Fruit fly (Drosophila melanogaster) whole organism, prepupa: ENCODE data around the gene CG12502.

ENCODE experiments used
- CG10631 ChIP-seq: fragments of 200-800 bp; sonication (Bioruptor generic); optimal IDR thresholded peaks from 2 replicates; lab custom pipeline; 2016; ENCODE audit warnings: missing biosample characterization, missing genetic modification characterization
- CG10669 ChIP-seq: fragments of 200-800 bp; sonication (Bioruptor generic); optimal IDR thresholded peaks from 3 replicates; lab custom pipeline; 2018; ENCODE audit warnings: missing biosample characterization, mild to moderate bottlenecking, missing genetic modification characterization, moderate library complexity
- CG11902 ChIP-seq: fragments of 200-800 bp; sonication (Bioruptor generic); optimal IDR thresholded peaks from 3 replicates; lab custom pipeline; 2016; ENCODE audit warnings: missing biosample characterization, missing genetic modification characterization
- CG15336 ChIP-seq: fragments of 200-800 bp; sonication (Bioruptor generic); IDR thresholded peaks from 2 replicates; pipeline ENCODE4 v1.3.6; 2022; ENCODE audit warnings: missing biosample characterization, missing genetic modification characterization
- CG1621 ChIP-seq: fragments of 200-800 bp; sonication (Bioruptor generic); optimal IDR thresholded peaks from 3 replicates; lab custom pipeline; 2018; ENCODE audit warnings: missing biosample characterization, mild to moderate bottlenecking, missing genetic modification characterization
- CG3032 ChIP-seq: fragments of 200-800 bp; optimal IDR thresholded peaks from 2 replicates; lab custom pipeline; 2019; ENCODE audit warnings: missing biosample characterization, mild to moderate bottlenecking, missing genetic modification characterization, moderate library complexity
- CG31627 ChIP-seq: fragments of 200-800 bp; sonication (Bioruptor generic); optimal IDR thresholded peaks from 3 replicates; lab custom pipeline; 2016; ENCODE audit warnings: missing biosample characterization, missing genetic modification characterization
- CG32006 ChIP-seq: fragments of 200-800 bp; sonication (Bioruptor generic); optimal IDR thresholded peaks from 3 replicates; lab custom pipeline; 2017; ENCODE audit warnings: missing biosample characterization, mild to moderate bottlenecking, missing genetic modification characterization
- CG34406 ChIP-seq: fragments of 200-800 bp; sonication (Bioruptor generic); optimal IDR thresholded peaks from 3 replicates; lab custom pipeline; 2016; ENCODE audit warnings: missing biosample characterization, missing genetic modification characterization
- CG4318 ChIP-seq: fragments of 200-800 bp; sonication (Bioruptor generic); optimal IDR thresholded peaks from 3 replicates; lab custom pipeline; 2017; ENCODE audit warnings: missing biosample characterization, mild to moderate bottlenecking, missing genetic modification characterization
- CG6163 ChIP-seq: fragments of 200-800 bp; sonication (Bioruptor generic); IDR thresholded peaks from 3 replicates; pipeline ENCODE4 v1.3.6; 2022; ENCODE audit warnings: missing biosample characterization, missing genetic modification characterization
- CG6276 ChIP-seq: fragments of 200-800 bp; sonication (Bioruptor generic); optimal IDR thresholded peaks from 2 replicates; lab custom pipeline; 2017; ENCODE audit warnings: missing biosample characterization, mild to moderate bottlenecking, missing genetic modification characterization
- CG6792 ChIP-seq: fragments of 200-800 bp; sonication (Bioruptor generic); optimal IDR thresholded peaks from 3 replicates; lab custom pipeline; 2016; ENCODE audit warnings: missing biosample characterization, missing genetic modification characterization
- CG8119 ChIP-seq: fragments of 200-800 bp; sonication (Bioruptor generic); IDR thresholded peaks from 3 replicates; pipeline ENCODE4 v1.3.6; 2022; ENCODE audit warnings: missing biosample characterization, missing genetic modification characterization
- CG8319 ChIP-seq: fragments of 200-800 bp; sonication (Bioruptor generic); optimal IDR thresholded peaks from 3 replicates; lab custom pipeline; 2016; ENCODE audit warnings: missing biosample characterization, missing genetic modification characterization
- CG9139 ChIP-seq: fragments of 200-800 bp; sonication (Bioruptor generic); optimal IDR thresholded peaks from 3 replicates; lab custom pipeline; 2017; ENCODE audit warnings: missing biosample characterization, mild to moderate bottlenecking, missing genetic modification characterization
- Eip75B ChIP-seq: fragments of 200-800 bp; sonication (Bioruptor generic); optimal IDR thresholded peaks from 3 replicates; lab custom pipeline; 2016; ENCODE audit warnings: missing biosample characterization, missing genetic modification characterization
- Eip78C ChIP-seq: fragments of 200-800 bp; sonication (Bioruptor generic); peaks from one replicate; lab custom pipeline; 2016; ENCODE audit warnings: missing biosample characterization, missing genetic modification characterization
- Eip93F ChIP-seq: fragments of 200-800 bp; sonication (Bioruptor generic); optimal IDR thresholded peaks from 2 replicates; lab custom pipeline; 2016; ENCODE audit warnings: missing biosample characterization, mild to moderate bottlenecking, missing genetic modification characterization
- Ets96B ChIP-seq: fragments of 200-800 bp; optimal IDR thresholded peaks from 2 replicates; lab custom pipeline; 2019; ENCODE audit warnings: missing biosample characterization, mild to moderate bottlenecking, missing genetic modification characterization, moderate library complexity
- Gug ChIP-seq: fragments of 200-800 bp; sonication (Bioruptor generic); IDR thresholded peaks from 2 replicates; pipeline ENCODE4 v1.3.6; 2022; ENCODE audit warnings: missing biosample characterization, missing genetic modification characterization
- Hr38 ChIP-seq: sonication (Bioruptor generic); optimal IDR thresholded peaks from 2 replicates; lab custom pipeline; 2016; ENCODE audit warnings: missing biosample characterization, missing genetic modification characterization
- Hr39 ChIP-seq: fragments of 200-800 bp; sonication (Bioruptor generic); optimal IDR thresholded peaks from 2 replicates; lab custom pipeline; 2016; ENCODE audit warnings: missing biosample characterization, missing genetic modification characterization
- Hr4 ChIP-seq: fragments of 200-800 bp; sonication (Bioruptor generic); optimal IDR thresholded peaks from 3 replicates; lab custom pipeline; 2016; ENCODE audit warnings: missing biosample characterization, missing genetic modification characterization
- Lpt ChIP-seq: fragments of 200-800 bp; sonication (Bioruptor generic); optimal IDR thresholded peaks from 3 replicates; lab custom pipeline; 2016; ENCODE audit warnings: missing biosample characterization, missing genetic modification characterization
- OdsH ChIP-seq: fragments of 200-800 bp; sonication (Bioruptor generic); optimal IDR thresholded peaks from 3 replicates; lab custom pipeline; 2016; ENCODE audit warnings: missing biosample characterization, missing genetic modification characterization
- Smox ChIP-seq: fragments of 200-800 bp; sonication (Bioruptor generic); optimal IDR thresholded peaks from 3 replicates; lab custom pipeline; 2016; ENCODE audit warnings: missing biosample characterization, missing genetic modification characterization
- Sox14 ChIP-seq: fragments of 200-800 bp; sonication (Bioruptor generic); optimal IDR thresholded peaks from 3 replicates; lab custom pipeline; 2016; ENCODE audit warnings: missing biosample characterization, missing genetic modification characterization
- achi ChIP-seq: fragments of 200-800 bp; sonication (Bioruptor generic); optimal IDR thresholded peaks from 3 replicates; lab custom pipeline; 2016; ENCODE audit warnings: missing biosample characterization, missing genetic modification characterization
- acj6 ChIP-seq: fragments of 200-800 bp; sonication (Bioruptor generic); optimal IDR thresholded peaks from 3 replicates; lab custom pipeline; 2016; ENCODE audit warnings: missing biosample characterization, missing genetic modification characterization
- cyc ChIP-seq: fragments of 200-800 bp; sonication (Bioruptor generic); optimal IDR thresholded peaks from 3 replicates; lab custom pipeline; 2016; ENCODE audit warnings: missing biosample characterization, missing genetic modification characterization
- dac ChIP-seq: fragments of 200-800 bp; sonication (Bioruptor generic); optimal IDR thresholded peaks from 2 replicates; lab custom pipeline; 2017; ENCODE audit warnings: missing biosample characterization, mild to moderate bottlenecking, missing genetic modification characterization
- dsx ChIP-seq: fragments of 200-800 bp; optimal IDR thresholded peaks from 3 replicates; lab custom pipeline; 2019; ENCODE audit warnings: missing biosample characterization, mild to moderate bottlenecking, missing genetic modification characterization, moderate library complexity; ENCODE audit not compliant: poor library complexity, severe bottlenecking
- esn ChIP-seq: fragments of 200-800 bp; sonication (Bioruptor generic); optimal IDR thresholded peaks from 2 replicates; lab custom pipeline; 2016; ENCODE audit warnings: missing biosample characterization, mild to moderate bottlenecking, missing genetic modification characterization, moderate library complexity
- fd59A ChIP-seq: fragments of 200-800 bp; sonication (Bioruptor generic); optimal IDR thresholded peaks from 2 replicates; lab custom pipeline; 2017; ENCODE audit warnings: missing biosample characterization, mild to moderate bottlenecking, missing genetic modification characterization, missing genetic modification reagents
- fd85E ChIP-seq: fragments of 200-800 bp; sonication (Bioruptor generic); optimal IDR thresholded peaks from 3 replicates; lab custom pipeline; 2016; ENCODE audit warnings: missing biosample characterization, missing genetic modification characterization
- fkh ChIP-seq: fragments of 200-800 bp; sonication (Bioruptor generic); optimal IDR thresholded peaks from 3 replicates; lab custom pipeline; 2017; ENCODE audit warnings: missing biosample characterization, mild to moderate bottlenecking, missing genetic modification characterization, moderate library complexity
- lz ChIP-seq: fragments of 200-800 bp; sonication (Bioruptor generic); optimal IDR thresholded peaks from 3 replicates; lab custom pipeline; 2016; ENCODE audit warnings: missing biosample characterization, missing genetic modification characterization
- net ChIP-seq: fragments of 200-800 bp; sonication (Bioruptor generic); optimal IDR thresholded peaks from 3 replicates; lab custom pipeline; 2016; ENCODE audit warnings: missing biosample characterization, missing genetic modification characterization
- pdm3 ChIP-seq: fragments of 200-800 bp; sonication (Bioruptor generic); optimal IDR thresholded peaks from 3 replicates; lab custom pipeline; 2016; ENCODE audit warnings: missing biosample characterization, missing genetic modification characterization
- salr ChIP-seq, 2 experiments: fragments of 200-800 bp; sonication (Bioruptor generic); optimal IDR thresholded peaks; 3 replicates each; lab custom pipeline; 2016 to 2018; ENCODE audit warnings: missing biosample characterization in 2 of 2, missing genetic modification characterization in 2 of 2, mild to moderate bottlenecking in 1 of 2
- spab ChIP-seq: fragments of 200-800 bp; sonication (Bioruptor generic); optimal IDR thresholded peaks from 2 replicates; lab custom pipeline; 2017; ENCODE audit warnings: missing biosample characterization, mild to moderate bottlenecking, missing genetic modification characterization, missing genetic modification reagents
- ss ChIP-seq, 2 experiments: fragments of 200-800 bp; sonication (Bioruptor generic); optimal IDR thresholded peaks; 2 replicates in 1 of 2; 3 replicates in 1 of 2; lab custom pipeline; 2017 to 2018; ENCODE audit warnings: mild to moderate bottlenecking in 2 of 2, missing biosample characterization in 2 of 2, missing genetic modification characterization in 2 of 2, moderate library complexity in 1 of 2
- svp ChIP-seq: fragments of 200-800 bp; sonication (Bioruptor generic); peaks from one replicate; lab custom pipeline; 2016; ENCODE audit warnings: missing biosample characterization, missing genetic modification characterization
- topi ChIP-seq: fragments of 200-800 bp; sonication (Bioruptor generic); optimal IDR thresholded peaks from 3 replicates; lab custom pipeline; 2016; ENCODE audit warnings: missing biosample characterization, missing genetic modification characterization
- vri ChIP-seq: fragments of 200-800 bp; sonication (Bioruptor generic); optimal IDR thresholded peaks from 3 replicates; lab custom pipeline; 2016; ENCODE audit warnings: missing biosample characterization, mild to moderate bottlenecking, missing genetic modification characterization

CG12502 gene

DNA sequence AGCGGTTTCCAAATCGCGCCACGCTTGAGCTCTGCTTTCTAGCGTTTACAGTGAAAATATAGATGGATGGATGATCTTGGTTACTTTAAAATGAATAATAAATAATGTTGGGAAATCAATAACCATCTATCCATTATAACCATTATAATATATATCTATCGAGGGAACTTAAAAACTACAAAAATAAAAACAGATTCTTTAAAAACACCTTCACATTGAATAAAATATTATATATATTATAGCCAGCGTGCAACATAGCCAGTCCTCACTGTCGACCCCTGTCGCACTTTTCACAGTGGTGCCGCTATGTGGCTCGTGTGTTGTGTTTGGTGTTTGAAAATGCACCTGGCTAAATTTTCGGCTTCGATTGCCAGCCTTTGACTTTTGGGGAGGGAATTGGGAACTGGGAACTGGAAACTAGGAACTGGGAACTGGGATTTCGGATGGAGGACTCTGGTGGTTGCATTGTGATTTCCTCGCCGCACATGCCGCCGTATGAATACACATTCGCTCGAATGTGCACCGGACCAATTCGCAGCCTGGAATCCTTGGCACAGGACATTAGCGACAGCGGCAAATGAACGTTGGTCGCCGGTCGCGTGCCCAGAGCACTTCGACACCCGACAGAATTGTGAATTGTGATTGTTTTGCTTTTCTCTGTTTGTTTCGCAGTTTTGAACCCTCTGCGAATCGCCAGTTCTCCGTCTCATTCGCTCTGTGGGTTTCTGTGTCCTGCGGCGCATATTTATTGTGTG, 40.0 kb downstream of the CG12502 start (continued):
- TF ChIP-seq dac (no peak), Eip93F (GFP tag; lab: Kevin White, UChicago) (no peak), vri (GFP tag; lab: Kevin White, UChicago) (no peak), CG6792 (peak; percentile 5), CG10669 (GFP tag; lab: Kevin White, UChicago) (peak; percentile 4), fd85E (GFP tag; lab: Kevin White, UChicago) (no peak), CG9139 (GFP tag; lab: Kevin White, UChicago) (no peak), fkh (GFP tag; lab: Kevin White, UChicago) (no peak), Gug (GFP tag; lab: Robert Waterston, UW) (no peak), fd59A (GFP tag; lab: Kevin White, UChicago) (no peak), Eip75B (GFP tag; lab: Kevin White, UChicago) (no peak), CG31627 (no peak), Hr39 (GFP tag; lab: Kevin White, UChicago) (no peak), Eip78C (GFP tag; lab: Kevin White, UChicago) (peak; percentile 52), Sox14 (GFP tag; lab: Kevin White, UChicago) (no peak), acj6 (GFP tag; lab: Kevin White, UChicago) (peak; percentile 13)
- TF ChIP-seq, all 60 proteins: peak for 8

DNA sequence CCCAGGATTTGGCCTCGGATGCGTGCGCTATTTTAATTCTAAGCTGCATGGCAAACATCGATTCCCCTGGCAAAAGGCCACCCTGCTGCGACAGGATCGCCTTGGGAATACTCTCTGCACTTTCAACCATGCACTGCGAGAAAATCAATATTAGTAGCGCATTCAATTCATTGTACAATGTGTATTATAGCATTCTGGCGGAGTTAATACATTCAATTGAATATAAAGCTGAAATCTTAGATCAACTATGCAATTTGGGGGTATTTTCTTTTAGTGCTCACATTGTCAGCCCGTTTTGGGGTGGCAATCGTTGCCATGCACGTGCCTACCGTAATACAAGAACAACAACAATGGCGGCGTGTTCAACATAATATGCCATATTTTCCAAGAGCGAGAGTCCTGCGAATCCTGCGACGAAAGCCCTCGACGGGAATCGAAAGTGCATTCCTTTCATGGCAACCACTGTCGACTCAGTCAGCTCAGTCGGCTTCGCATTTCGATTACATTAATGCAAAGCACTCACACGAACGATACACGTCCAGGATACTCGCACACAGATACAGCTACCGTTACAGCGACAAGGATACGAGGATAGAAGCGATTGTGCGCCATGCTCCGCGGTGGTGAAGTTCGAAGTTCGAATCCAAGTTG, 42.6 kb downstream of the CG12502 start:
- TF ChIP-seq CG10669 (GFP tag; lab: Kevin White, UChicago) = peak; percentile 54
- peak; percentile 65 for TF ChIP-seq svp (GFP tag; lab: Kevin White, UChicago)
- peak; percentile 57 for TF ChIP-seq esn (GFP tag; lab: Kevin White, UChicago)
- TF ChIP-seq Sox14 (GFP tag; lab: Kevin White, UChicago) = peak; percentile 20
- no peak for TF ChIP-seq CG15336 (GFP tag; lab: Robert Waterston, UW)
- peak; percentile 41 for TF ChIP-seq pdm3 (GFP tag; lab: Kevin White, UChicago)
- TF ChIP-seq achi (GFP tag; lab: Kevin White, UChicago) = no peak
- no peak for TF ChIP-seq CG8119 (GFP tag; lab: Robert Waterston, UW)
- peak; percentile 2 for TF ChIP-seq dsx (GFP tag; lab: Kevin White, UChicago)
- TF ChIP-seq Hr38 (GFP tag; lab: Kevin White, UChicago) = no peak
- TF ChIP-seq CG11902 (GFP tag; lab: Kevin White, UChicago) = peak; percentile 9
- TF ChIP-seq CG8319 (GFP tag; lab: Kevin White, UChicago) = peak; percentile 38
- TF ChIP-seq Eip93F (GFP tag; lab: Kevin White, UChicago) = no peak
- no peak for TF ChIP-seq CG32006 (GFP tag; lab: Kevin White, UChicago)
- TF ChIP-seq cyc (GFP tag; lab: Kevin White, UChicago) = peak; percentile 59
- no peak for TF ChIP-seq CG6276 (GFP tag; lab: Kevin White, UChicago)
- no peak for TF ChIP-seq CG10631 (GFP tag; lab: Kevin White, UChicago)
- peak; percentile 69; the same call in 1 of the 3 replicates for TF ChIP-seq CG6163 (GFP tag; lab: Robert Waterston, UW)
- peak; percentile 53 for TF ChIP-seq Smox (GFP tag; lab: Kevin White, UChicago)
- TF ChIP-seq Hr4 (GFP tag; lab: Kevin White, UChicago) = no peak
- peak; percentile 38 for TF ChIP-seq Ets96B (tag; lab: Kevin White, UChicago)
- peak; percentile 2 for TF ChIP-seq spab (GFP tag; lab: Kevin White, UChicago)
- peak; percentile 33 for TF ChIP-seq Eip75B (GFP tag; lab: Kevin White, UChicago)
- TF ChIP-seq salr (GFP tag; optimal IDR thresholded peaks at IDR 0.05; lab: Kevin White, UChicago) = peak in 1 of 2 experiments; percentile 25
- TF ChIP-seq CG1621 = peak; percentile 8
- TF ChIP-seq ss (GFP tag; optimal IDR thresholded peaks at IDR 0.05; lab: Kevin White, UChicago) = peak in 1 of 2 experiments; percentile 58
- peak; percentile 43 for TF ChIP-seq CG3032 (tag; lab: Kevin White, UChicago)
- TF ChIP-seq Lpt (GFP tag; lab: Kevin White, UChicago) = no peak
- TF ChIP-seq Gug (GFP tag; lab: Robert Waterston, UW) = no peak
- TF ChIP-seq net (GFP tag; lab: Kevin White, UChicago) = peak; percentile 9
- TF ChIP-seq CG31627 = peak; percentile 52
- TF ChIP-seq CG4318 (GFP tag; lab: Kevin White, UChicago) = no peak
- TF ChIP-seq OdsH = peak; percentile 21
- TF ChIP-seq CG34406 (GFP tag; lab: Kevin White, UChicago) = peak; percentile 21
- peak; percentile 50 for TF ChIP-seq lz
- TF ChIP-seq CG6792 = peak; percentile 40
- peak; percentile 53 for TF ChIP-seq topi (GFP tag; lab: Kevin White, UChicago)
- peak; percentile 5 for TF ChIP-seq fd59A (GFP tag; lab: Kevin White, UChicago)
- TF ChIP-seq fd85E (GFP tag; lab: Kevin White, UChicago) = no peak
